Worm (Caenorhabditis elegans): ENCODE measurements around the gene R10E11.9.

ce11 chrIII:9762093-9762748 lies 31.2 kb downstream of the R10E11.9 start, which contains the start of gene gcc-2:
- no peak for TF ChIP-seq Y53G8AR.9 (GFP tag; conservative IDR thresholded peaks at IDR 0.05)
- TF ChIP-seq nhr-120 (GFP tag; IDR thresholded peaks at IDR 0.05) = no peak
- TF ChIP-seq lin-35 (GFP tag; optimal IDR thresholded peaks at IDR 0.05) = no peak
- TF ChIP-seq egl-44 (GFP tag; IDR thresholded peaks at IDR 0.05) = no peak
- TF ChIP-seq snpc-1.1 (tag; optimal IDR thresholded peaks at IDR 0.05; ENCODE audit: insufficient read depth) = no peak
- TF ChIP-seq ztf-3 (GFP tag; optimal IDR thresholded peaks at IDR 0.05) = no peak
- no peak for TF ChIP-seq repo-1 (tag; optimal IDR thresholded peaks at IDR 0.05)
- no peak for TF ChIP-seq B0035.1 (tag; optimal IDR thresholded peaks at IDR 0.05)
- peak; percentile 79 for TF ChIP-seq lsl-1 (GFP tag; optimal IDR thresholded peaks at IDR 0.05)
